Worm (Caenorhabditis elegans) whole organism, early embryonic: ENCODE measurements around the gene K10G4.5.

ENCODE experiments used
- ama-1 ChIP-seq: fragments of 150-350 bp; optimal IDR thresholded peaks from 2 replicates; lab custom pipeline; 2014
- flt-1 ChIP-seq: fragments of 200-800 bp; sonication (Bioruptor generic); IDR thresholded peaks from 2 replicates; pipeline ENCODE4 v1.3.6; 2022; ENCODE audit warnings: missing genetic modification characterization, missing compliant biosample characterization
- hmg-4 ChIP-seq: fragments of 200-800 bp; sonication (Bioruptor generic); optimal IDR thresholded peaks from 2 replicates; lab custom pipeline; 2018; ENCODE audit warnings: mild to moderate bottlenecking, missing genetic modification characterization, missing compliant biosample characterization
- hnd-1 ChIP-seq: sonication (generic microtip); optimal IDR thresholded peaks from 2 replicates; lab custom pipeline; 2016; ENCODE audit warnings: missing genetic modification characterization, missing compliant biosample characterization
- pes-1 ChIP-seq: fragments of 200-800 bp; sonication (Bioruptor generic); IDR thresholded peaks from 2 replicates; pipeline ENCODE4 v1.3.6; 2022; ENCODE audit warnings: missing genetic modification reagents, missing genetic modification characterization, missing compliant biosample characterization
- sea-1 ChIP-seq: fragments of 200-800 bp; sonication (Bioruptor generic); conservative IDR thresholded peaks from 2 replicates; pipeline ENCODE4 v1.3.6; 2022; ENCODE audit warnings: missing genetic modification characterization, missing compliant biosample characterization
- tbx-37 ChIP-seq: fragments of 200-800 bp; sonication (Bioruptor generic); conservative IDR thresholded peaks from 2 replicates; pipeline ENCODE4 v1.3.6; 2022; ENCODE audit warnings: missing genetic modification reagents, missing genetic modification characterization, missing compliant biosample characterization

- no peak for TF ChIP-seq hmg-4 (GFP tag; lab: Kevin White, UChicago)
- no peak for TF ChIP-seq sea-1 (GFP tag; lab: Robert Waterston, UW)
- TF ChIP-seq tbx-37: no peak
- TF ChIP-seq flt-1 (GFP tag; lab: Robert Waterston, UW): no peak
- no peak for TF ChIP-seq ama-1
- TF ChIP-seq hnd-1 (tag; lab: Kevin White, UChicago): no peak
- no peak for TF ChIP-seq pes-1 (GFP tag; lab: Robert Waterston, UW)
These were observed 4.8 kb downstream of the K10G4.5 start for ce11 chrV:17296443-17296842.
